Worm (Caenorhabditis elegans) whole organism, L1 larva: Measurements from ENCODE around the gene C18A11.3.
A peak's percentile ranks its signal among the peaks of the same experiment; 100 is the strongest.

Experiments used
- C04F5.9 ChIP-seq: sonication (generic microtip); optimal IDR thresholded peaks from 2 replicates; lab custom pipeline; 2016; ENCODE audit warnings: missing genetic modification characterization, missing compliant biosample characterization
- Y116A8C.19 ChIP-seq: sonication (generic microtip); optimal IDR thresholded peaks from 2 replicates; lab custom pipeline; 2016; ENCODE audit warnings: missing compliant biosample characterization, missing genetic modification characterization, borderline replicate concordance
- alr-1 ChIP-seq: fragments of 200-800 bp; sonication (Bioruptor generic); optimal IDR thresholded peaks from 2 replicates; lab custom pipeline; 2018; ENCODE audit warnings: borderline replicate concordance, mild to moderate bottlenecking, missing genetic modification characterization, missing compliant biosample characterization
- aly-2 ChIP-seq: fragments of 150-350 bp; optimal IDR thresholded peaks from 2 replicates; lab custom pipeline; 2014; ENCODE audit warnings: missing biosample characterization, missing genetic modification characterization
- ama-1 ChIP-seq: fragments of 150-350 bp; optimal IDR thresholded peaks from 2 replicates; lab custom pipeline; 2014
- blmp-1 ChIP-seq: fragments of 150-350 bp; optimal IDR thresholded peaks from 2 replicates; lab custom pipeline; 2014; ENCODE audit warnings: missing biosample characterization, missing genetic modification characterization
- ceh-63 ChIP-seq: fragments of 200-800 bp; sonication (Bioruptor generic); optimal IDR thresholded peaks from 2 replicates; lab custom pipeline; 2018; ENCODE audit warnings: mild to moderate bottlenecking, missing genetic modification characterization, missing compliant biosample characterization
- ceh-90 ChIP-seq: sonication (generic microtip); optimal IDR thresholded peaks from 2 replicates; lab custom pipeline; 2016; ENCODE audit warnings: missing genetic modification characterization, missing compliant biosample characterization
- ces-1 ChIP-seq: fragments of 150-350 bp; optimal IDR thresholded peaks from 2 replicates; lab custom pipeline; 2014; ENCODE audit warnings: missing biosample characterization, missing genetic modification reagents, missing genetic modification characterization
- efl-1 ChIP-seq, 4 experiments: fragments of 150-350 bp; optimal IDR thresholded peaks in 3 of 4; peaks in 1 of 4; 1 replicate in 1 of 4; 2 replicates in 3 of 4; lab custom pipeline; 2014; ENCODE audit warnings: missing biosample characterization in 2 of 4, missing genetic modification characterization in 2 of 4, missing genetic modification reagents in 2 of 4
- elt-3 ChIP-seq, 6 experiments: fragments of 150-350 bp in 1 of 6; sonication (generic microtip); optimal IDR thresholded peaks; 2 replicates each; lab custom pipeline; 2017 to 2018; ENCODE audit warnings: missing biosample characterization in 6 of 6, missing genetic modification characterization in 6 of 6, inconsistent platforms in 1 of 6
- fkh-10 ChIP-seq: sonication (generic microtip); optimal IDR thresholded peaks from 2 replicates; lab custom pipeline; 2017; ENCODE audit warnings: missing biosample characterization, missing genetic modification reagents, missing genetic modification characterization
- fkh-4 ChIP-seq: sonication (generic microtip); optimal IDR thresholded peaks from 2 replicates; lab custom pipeline; 2016; ENCODE audit warnings: missing compliant biosample characterization, missing genetic modification characterization, borderline replicate concordance
- fkh-8 ChIP-seq: sonication (generic microtip); optimal IDR thresholded peaks from 2 replicates; lab custom pipeline; 2016; ENCODE audit warnings: mild to moderate bottlenecking, missing genetic modification characterization, missing compliant biosample characterization
- fos-1 ChIP-seq: fragments of 150-350 bp; optimal IDR thresholded peaks from 2 replicates; lab custom pipeline; 2014; ENCODE audit warnings: missing biosample characterization, missing genetic modification characterization
- grh-1 ChIP-seq: fragments of 200-800 bp; sonication (Bioruptor generic); IDR thresholded peaks from 2 replicates; pipeline ENCODE4 v1.3.6; 2022; ENCODE audit warnings: missing genetic modification reagents, missing genetic modification characterization, missing compliant biosample characterization
- hpl-2 ChIP-seq: fragments of 150-350 bp; optimal IDR thresholded peaks from 2 replicates; lab custom pipeline; 2014; ENCODE audit warnings: missing biosample characterization, missing genetic modification reagents, missing genetic modification characterization
- isw-1 ChIP-seq: fragments of 200-800 bp; sonication (Bioruptor generic); IDR thresholded peaks from 2 replicates; pipeline ENCODE4 v1.3.6; 2022; ENCODE audit warnings: missing genetic modification characterization, missing compliant biosample characterization
- lin-14 ChIP-seq: fragments of 200-800 bp; sonication (Bioruptor generic); optimal IDR thresholded peaks from 2 replicates; lab custom pipeline; 2018; ENCODE audit warnings: mild to moderate bottlenecking, missing genetic modification characterization, moderate library complexity, missing compliant biosample characterization
- lin-15B ChIP-seq: fragments of 150-350 bp; sonication (generic microtip); optimal IDR thresholded peaks from 3 replicates; lab custom pipeline; 2014; ENCODE audit warnings: missing biosample characterization, missing genetic modification characterization
- lin-35 ChIP-seq, 2 experiments: fragments of 150-350 bp; optimal IDR thresholded peaks; 2 replicates each; lab custom pipeline; 2014; ENCODE audit warnings: missing biosample characterization in 2 of 2, missing genetic modification characterization in 2 of 2, missing genetic modification reagents in 2 of 2
- lin-39 ChIP-seq: fragments of 150-350 bp; optimal IDR thresholded peaks from 2 replicates; lab custom pipeline; 2014; ENCODE audit warnings: missing biosample characterization, missing genetic modification reagents, missing genetic modification characterization
- lir-3 ChIP-seq: sonication (generic microtip); optimal IDR thresholded peaks from 2 replicates; lab custom pipeline; 2016; ENCODE audit warnings: mild to moderate bottlenecking, missing genetic modification characterization, moderate library complexity, missing compliant biosample characterization; ENCODE audit not compliant: poor library complexity
- mab-9 ChIP-seq: fragments of 200-800 bp; sonication (Bioruptor generic); IDR thresholded peaks from 2 replicates; pipeline ENCODE4 v1.3.6; 2022; ENCODE audit warnings: missing genetic modification reagents, missing genetic modification characterization, missing compliant biosample characterization
- mdl-1 ChIP-seq, 2 experiments: fragments of 150-350 bp; optimal IDR thresholded peaks; 2 replicates each; lab custom pipeline; 2014 to 2017; ENCODE audit warnings: missing biosample characterization in 2 of 2, missing genetic modification characterization in 2 of 2, inconsistent platforms in 1 of 2
- nhr-19 ChIP-seq: fragments of 200-800 bp; sonication (Bioruptor generic); conservative IDR thresholded peaks from 2 replicates; pipeline ENCODE4 v1.3.6; 2022; ENCODE audit warnings: missing genetic modification characterization, missing compliant biosample characterization
- nhr-20 ChIP-seq: sonication (generic microtip); optimal IDR thresholded peaks from 2 replicates; lab custom pipeline; 2016; ENCODE audit warnings: mild to moderate bottlenecking, missing genetic modification characterization, missing compliant biosample characterization
- nhr-28 ChIP-seq: fragments of 150-350 bp; optimal IDR thresholded peaks from 2 replicates; lab custom pipeline; 2014; ENCODE audit warnings: missing biosample characterization, missing genetic modification characterization
- nhr-47 ChIP-seq: sonication (generic microtip); optimal IDR thresholded peaks from 2 replicates; lab custom pipeline; 2016; ENCODE audit warnings: mild to moderate bottlenecking, missing genetic modification characterization, moderate library complexity, missing compliant biosample characterization
- nhr-77 ChIP-seq: fragments of 150-350 bp; optimal IDR thresholded peaks from 2 replicates; lab custom pipeline; 2014; ENCODE audit warnings: missing biosample characterization, missing genetic modification characterization
- nhr-84 ChIP-seq: sonication (generic microtip); optimal IDR thresholded peaks from 2 replicates; lab custom pipeline; 2017; ENCODE audit warnings: missing biosample characterization, missing genetic modification characterization
- nhr-85 ChIP-seq: sonication (generic microtip); peaks from one replicate; lab custom pipeline; 2016; ENCODE audit warnings: missing genetic modification characterization, inconsistent platforms, missing compliant biosample characterization
- nhr-90 ChIP-seq: sonication (generic microtip); optimal IDR thresholded peaks from 2 replicates; lab custom pipeline; 2016; ENCODE audit warnings: mild to moderate bottlenecking, missing genetic modification characterization, missing compliant biosample characterization; ENCODE audit not compliant: poor library complexity
- pqm-1 ChIP-seq: sonication (generic microtip); optimal IDR thresholded peaks from 3 replicates; lab custom pipeline; 2017; ENCODE audit warnings: missing biosample characterization, missing genetic modification characterization
- rnt-1 ChIP-seq: sonication (generic microtip); optimal IDR thresholded peaks from 2 replicates; lab custom pipeline; 2016; ENCODE audit warnings: mild to moderate bottlenecking, missing genetic modification characterization, moderate library complexity, missing compliant biosample characterization
- skn-1 ChIP-seq: fragments of 150-350 bp; optimal IDR thresholded peaks from 2 replicates; lab custom pipeline; 2014; ENCODE audit warnings: missing biosample characterization, missing genetic modification characterization
- snu-23 ChIP-seq: sonication (generic microtip); optimal IDR thresholded peaks from 2 replicates; lab custom pipeline; 2016; ENCODE audit warnings: missing genetic modification characterization, missing compliant biosample characterization
- sox-4 ChIP-seq: sonication (generic microtip); optimal IDR thresholded peaks from 2 replicates; lab custom pipeline; 2016; ENCODE audit warnings: missing genetic modification characterization, missing compliant biosample characterization
- sup-37 ChIP-seq: fragments of 200-800 bp; sonication (Bioruptor generic); optimal IDR thresholded peaks from 2 replicates; lab custom pipeline; 2018; ENCODE audit warnings: mild to moderate bottlenecking, missing genetic modification characterization, missing compliant biosample characterization
- swsn-7 ChIP-seq: sonication (generic microtip); optimal IDR thresholded peaks from 2 replicates; lab custom pipeline; 2016; ENCODE audit warnings: missing genetic modification characterization, missing compliant biosample characterization
- tbx-2 ChIP-seq: sonication (generic microtip); optimal IDR thresholded peaks from 2 replicates; lab custom pipeline; 2016; ENCODE audit warnings: missing genetic modification characterization, missing compliant biosample characterization
- unc-130 ChIP-seq: fragments of 150-350 bp; optimal IDR thresholded peaks from 2 replicates; lab custom pipeline; 2017; ENCODE audit warnings: missing biosample characterization, missing genetic modification characterization, inconsistent platforms
- unc-62 ChIP-seq: fragments of 150-350 bp; optimal IDR thresholded peaks from 2 replicates; lab custom pipeline; 2014; ENCODE audit warnings: missing biosample characterization, missing genetic modification reagents, missing genetic modification characterization
- unc-86 ChIP-seq: sonication (generic microtip); optimal IDR thresholded peaks from 2 replicates; lab custom pipeline; 2016; ENCODE audit warnings: missing genetic modification characterization, missing compliant biosample characterization
- unc-98 ChIP-seq: fragments of 200-800 bp; sonication (Bioruptor generic); IDR thresholded peaks from 2 replicates; pipeline ENCODE4 v1.3.6; 2022; ENCODE audit warnings: missing genetic modification characterization, missing compliant biosample characterization
- xbp-1 ChIP-seq: sonication (generic microtip); optimal IDR thresholded peaks from 2 replicates; lab custom pipeline; 2016; ENCODE audit warnings: missing genetic modification characterization, missing compliant biosample characterization
- zip-4 ChIP-seq: fragments of 200-800 bp; sonication (Bioruptor generic); optimal IDR thresholded peaks from 2 replicates; lab custom pipeline; 2018; ENCODE audit warnings: mild to moderate bottlenecking, missing genetic modification characterization, moderate library complexity, missing compliant biosample characterization
- ztf-4 ChIP-seq: fragments of 150-350 bp; optimal IDR thresholded peaks from 2 replicates; lab custom pipeline; 2014; ENCODE audit warnings: missing biosample characterization, missing genetic modification characterization

The C18A11.3 gene

DNA sequence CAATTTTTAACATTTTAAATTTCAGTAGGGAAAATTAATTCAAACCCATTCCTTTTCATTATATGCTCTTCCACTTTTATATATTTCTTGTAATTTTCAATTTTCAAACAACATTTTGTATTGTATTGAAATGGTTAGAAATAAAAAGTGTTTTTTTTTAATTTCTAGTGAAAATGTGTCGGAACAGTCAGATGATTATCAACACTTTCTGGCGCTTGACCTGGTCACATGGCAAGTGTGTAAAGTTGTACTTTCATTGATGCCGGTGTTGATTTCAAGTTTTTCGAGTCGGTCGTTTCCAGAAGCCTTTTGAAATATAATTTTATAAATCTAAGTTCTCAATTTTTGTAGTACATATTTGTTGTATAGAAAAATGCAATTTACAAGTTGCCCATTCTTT, 34.2 kb upstream of the C18A11.3 start (continued):
- TF ChIP-seq ceh-90 (tag; lab: Kevin White, UChicago), result no peak
- TF ChIP-seq nhr-28 (tag; lab: Kevin White, UChicago), result no peak
- no peak for TF ChIP-seq nhr-84
- TF ChIP-seq skn-1 (tag; lab: Kevin White, UChicago), result no peak
- TF ChIP-seq ztf-4 (tag; lab: Kevin White, UChicago), result no peak
- TF ChIP-seq rnt-1 (tag; lab: Kevin White, UChicago), result peak; percentile 27
- TF ChIP-seq lin-15B, result no peak
- TF ChIP-seq ama-1 (lab: Kevin White, UChicago), result no peak
- no peak for TF ChIP-seq hpl-2 (GFP tag; lab: Kevin White, UChicago)
- no peak for TF ChIP-seq fos-1 (tag; lab: Kevin White, UChicago)
- peak; percentile 67 for TF ChIP-seq snu-23
- TF ChIP-seq fkh-10 (GFP tag; lab: Kevin White, UChicago), result no peak
- no peak for TF ChIP-seq fkh-8 (tag; lab: Kevin White, UChicago)
- no peak for TF ChIP-seq C04F5.9 (tag; lab: Kevin White, UChicago)
- no peak for TF ChIP-seq ces-1 (GFP tag; lab: Kevin White, UChicago)
- TF ChIP-seq lir-3 (tag; lab: Kevin White, UChicago), result no peak
- no peak for TF ChIP-seq mab-9 (GFP tag; lab: Robert Waterston, UW)
- TF ChIP-seq nhr-85 (tag; lab: Kevin White, UChicago), result no peak
- no peak for TF ChIP-seq unc-62 (GFP tag; lab: Kevin White, UChicago)

DNA sequence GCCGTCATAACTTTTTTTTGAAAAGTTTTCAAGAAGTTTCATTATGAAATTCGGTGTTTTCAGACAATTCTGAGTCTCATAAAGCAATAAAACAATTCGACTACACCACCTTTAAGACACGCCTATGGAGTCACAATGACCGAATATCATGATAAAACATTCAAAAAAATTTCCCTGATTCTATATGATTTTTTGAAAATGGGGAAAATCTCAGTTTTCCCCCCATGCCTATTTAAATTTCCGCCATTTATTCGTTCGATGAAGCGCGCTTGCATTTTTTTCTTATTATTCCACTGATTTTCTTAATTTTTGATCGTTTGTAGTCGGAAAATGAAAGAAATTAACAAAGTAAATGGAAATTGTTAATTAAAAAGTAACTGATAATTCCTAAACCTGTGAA, 33.4 kb upstream of the C18A11.3 start:
- TF ChIP-seq lin-35 (GFP tag; optimal IDR thresholded peaks at IDR 0.05; lab: Kevin White, UChicago) (peak in 1 of 2 experiments; percentile 1), efl-1 (optimal IDR thresholded peaks at IDR 0.05; lab: Kevin White, UChicago) (peak in 1 of 2 experiments; percentile 7), efl-1 (GFP tag; optimal IDR thresholded peaks at IDR 0.05 in 1 of 2; lab: Kevin White, UChicago) (peak; percentile 50 to 93), nhr-47 (tag; lab: Kevin White, UChicago) (no peak), nhr-19 (no peak), mab-9 (GFP tag; lab: Robert Waterston, UW) (0 out of 2 replicates have a peak, but pooled peaks have one; percentile 6)

DNA sequence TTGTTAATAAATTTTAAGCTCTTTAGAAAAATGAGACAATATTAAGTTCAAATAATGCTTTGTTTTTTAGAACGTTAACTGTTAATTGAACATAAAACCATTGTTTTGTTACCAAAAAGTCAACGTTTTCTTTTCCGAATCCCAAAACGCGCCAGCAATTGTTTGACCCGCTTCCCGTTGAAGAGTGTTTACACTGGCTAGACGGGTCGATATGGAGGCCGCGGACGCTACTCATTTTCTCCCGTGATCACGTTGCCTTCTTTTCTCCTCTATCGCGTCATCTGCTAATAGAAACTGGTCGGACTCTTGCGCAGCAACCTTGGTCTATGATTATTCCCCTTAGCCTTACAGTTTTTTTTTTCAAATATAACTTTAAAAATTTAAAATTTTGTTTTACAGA, 31.8 kb upstream of the C18A11.3 start, which contains the start of gene C34D10.1:
C34D10.1 (plus strand) TSS at position 400 of the 400 bp plus-strand sequence.
- TF ChIP-seq nhr-20 (peak; percentile 88), unc-98 (no peak), pqm-1 (tag; lab: Kevin White, UChicago) (no peak), zip-4 (GFP tag; lab: Kevin White, UChicago) (no peak), lin-14 (peak; percentile 95), grh-1 (GFP tag; lab: Robert Waterston, UW) (peak; percentile 71), snu-23 (peak; percentile 89), aly-2 (tag; lab: Kevin White, UChicago) (no peak), tbx-2 (tag; lab: Kevin White, UChicago) (peak; percentile 80), sox-4 (no peak), rnt-1 (tag; lab: Kevin White, UChicago) (peak; percentile 83), skn-1 (tag; lab: Kevin White, UChicago) (no peak), fos-1 (tag; lab: Kevin White, UChicago) (peak; percentile 5), nhr-90 (tag; lab: Kevin White, UChicago) (peak; percentile 63), Y116A8C.19 (tag; lab: Kevin White, UChicago) (no peak), ceh-63 (GFP tag; lab: Kevin White, UChicago) (no peak), C04F5.9 (tag; lab: Kevin White, UChicago) (no peak), swsn-7 (tag; lab: Kevin White, UChicago) (peak; percentile 78), elt-3 (tag; optimal IDR thresholded peaks at IDR 0.05; lab: Kevin White, UChicago) (peak in 3 of 6 experiments; percentile 38 to 53 (median 51)), fkh-8 (tag; lab: Kevin White, UChicago) (peak; percentile 60), fkh-4 (tag; lab: Kevin White, UChicago) (no peak), mab-9 (GFP tag; lab: Robert Waterston, UW) (no peak), sup-37 (GFP tag; lab: Kevin White, UChicago) (no peak), alr-1 (tag; lab: Kevin White, UChicago) (no peak), blmp-1 (tag; lab: Kevin White, UChicago) (peak; percentile 85), ceh-90 (tag; lab: Kevin White, UChicago) (no peak), lin-39 (tag; lab: Kevin White, UChicago) (peak; percentile 45), nhr-77 (tag; lab: Kevin White, UChicago) (peak; percentile 54), mdl-1 (tag; optimal IDR thresholded peaks at IDR 0.05; lab: Kevin White, UChicago) (peak in 1 of 2 experiments; percentile 83), ztf-4 (tag; lab: Kevin White, UChicago) (no peak), nhr-28 (tag; lab: Kevin White, UChicago) (no peak), xbp-1 (peak; percentile 85), unc-86 (peak; percentile 37), unc-130 (tag; lab: Kevin White, UChicago) (peak; percentile 87), isw-1 (peak; percentile 29)
